Worm (Caenorhabditis elegans): ENCODE data around the gene F10E7.1.

F10E7.1 gene

ce11 chrII:7115638-7116037 is 10.9 kb upstream of the F10E7.1 start, which contains the start of gene cutl-5:
cutl-5 (minus strand) TSS chrII:7115906.
- TF ChIP-seq zip-4 (GFP tag; optimal IDR thresholded peaks at IDR 0.05), result no peak
- TF ChIP-seq fkh-4 (tag; optimal IDR thresholded peaks at IDR 0.05; ENCODE audit: borderline replicate concordance), result no peak
- TF ChIP-seq lin-15B (tag; optimal IDR thresholded peaks at IDR 0.05), result no peak
- no peak for TF ChIP-seq alr-1 (tag; optimal IDR thresholded peaks at IDR 0.05; ENCODE audit: borderline replicate concordance)
- TF ChIP-seq sptf-1 (tag; optimal IDR thresholded peaks at IDR 0.05), result no peak
- no peak for TF ChIP-seq mep-1 (tag; optimal IDR thresholded peaks at IDR 0.05)
- no peak for TF ChIP-seq C04F5.9 (tag; optimal IDR thresholded peaks at IDR 0.05)
- no peak for TF ChIP-seq xbp-1 (tag; optimal IDR thresholded peaks at IDR 0.05)

ce11 chrII:7116350-7116749 is 10.2 kb upstream of the F10E7.1 start, which contains the start of gene spon-1:
spon-1 (plus strand) TSS chrII:7116557.
- TF ChIP-seq ama-1 (optimal IDR thresholded peaks at IDR 0.05) (no peak), mab-9 (GFP tag; IDR thresholded peaks at IDR 0.05) (no peak), C16A3.4 (tag; optimal IDR thresholded peaks at IDR 0.05) (no peak), elt-3 (tag; optimal IDR thresholded peaks at IDR 0.05) (no peak), ets-5 (GFP tag; IDR thresholded peaks at IDR 0.05) (no peak), nhr-85 (tag) (no peak), fkh-10 (GFP tag; optimal IDR thresholded peaks at IDR 0.05) (no peak), lsy-2 (tag; optimal IDR thresholded peaks at IDR 0.05) (no peak), irx-1 (tag; optimal IDR thresholded peaks at IDR 0.05) (no peak), nhr-71 (tag; optimal IDR thresholded peaks at IDR 0.05) (no peak), fos-1 (tag; optimal IDR thresholded peaks at IDR 0.05) (no peak), ztf-11 (tag; optimal IDR thresholded peaks at IDR 0.05) (no peak), ceh-8 (GFP tag; optimal IDR thresholded peaks at IDR 0.05) (no peak), nhr-237 (tag; optimal IDR thresholded peaks at IDR 0.05) (no peak)

- TF ChIP-seq lin-14 (GFP tag; optimal IDR thresholded peaks at IDR 0.05), result no peak
- TF ChIP-seq hpl-2 (GFP tag; optimal IDR thresholded peaks at IDR 0.05), result no peak
- no peak for TF ChIP-seq unc-62 (GFP tag; optimal IDR thresholded peaks at IDR 0.05)
- no peak for TF ChIP-seq lin-13 (GFP tag; optimal IDR thresholded peaks at IDR 0.05)
- TF ChIP-seq ets-5 (GFP tag; IDR thresholded peaks at IDR 0.05), result no peak
- TF ChIP-seq nhr-71 (tag; optimal IDR thresholded peaks at IDR 0.05), result no peak
These were observed 7.0 kb upstream of the F10E7.1 start for ce11 chrII:7119525-7119924.

ce11 chrII:7121762-7122292 is 4.7 kb upstream of the F10E7.1 start, which contains the start of gene F10E7.2:
F10E7.2 (plus strand) TSS chrII:7122242.
- TF ChIP-seq tlp-1 (tag; optimal IDR thresholded peaks at IDR 0.05), result no peak
- no peak for TF ChIP-seq elt-3 (tag; optimal IDR thresholded peaks at IDR 0.05)
- TF ChIP-seq fos-1 (tag; optimal IDR thresholded peaks at IDR 0.05), result no peak
- TF ChIP-seq nhr-12 (tag; optimal IDR thresholded peaks at IDR 0.05), result no peak
- no peak for TF ChIP-seq dsc-1 (tag; optimal IDR thresholded peaks at IDR 0.05)
- TF ChIP-seq ceh-88 (GFP tag; IDR thresholded peaks at IDR 0.05), result no peak
- no peak for TF ChIP-seq rnt-1 (tag; optimal IDR thresholded peaks at IDR 0.05)
- no peak for TF ChIP-seq ceh-82 (tag; optimal IDR thresholded peaks at IDR 0.05)
- no peak for TF ChIP-seq egl-27 (tag; optimal IDR thresholded peaks at IDR 0.05)
- TF ChIP-seq unc-86 (tag; optimal IDR thresholded peaks at IDR 0.05), result no peak

ce11 chrII:7122661-7123418 is 3.7 kb upstream of the F10E7.1 start, which contains the start of gene F10E7.11:
F10E7.11 (minus strand) TSS chrII:7122892.
- TF ChIP-seq nhr-71 (tag; optimal IDR thresholded peaks at IDR 0.05) (peak; percentile 19), lin-15B (tag; optimal IDR thresholded peaks at IDR 0.05) (peak; percentile 11), swsn-7 (tag; optimal IDR thresholded peaks at IDR 0.05) (peak; percentile 16), ceh-82 (tag; optimal IDR thresholded peaks at IDR 0.05) (peak in 1 of 3 experiments; percentile 11), nhr-47 (tag; optimal IDR thresholded peaks at IDR 0.05) (peak; percentile 55), egl-13 (tag; optimal IDR thresholded peaks at IDR 0.05) (peak; percentile 38), unc-130 (tag; optimal IDR thresholded peaks at IDR 0.05) (no peak), dpl-1 (GFP tag; optimal IDR thresholded peaks at IDR 0.05) (peak in 1 of 3 experiments; percentile 15), unc-86 (tag; optimal IDR thresholded peaks at IDR 0.05) (peak; percentile 37), ceh-88 (GFP tag; IDR thresholded peaks at IDR 0.05) (no peak), efl-1 (optimal IDR thresholded peaks at IDR 0.05) (peak in 1 of 2 experiments; percentile 6), efl-1 (GFP tag; optimal IDR thresholded peaks at IDR 0.05 in 1 of 2) (peak in 1 of 2 experiments; percentile 82), lin-13 (GFP tag; optimal IDR thresholded peaks at IDR 0.05) (no peak), aha-1 (tag; optimal IDR thresholded peaks at IDR 0.05) (no peak), pag-3 (tag; optimal IDR thresholded peaks at IDR 0.05; ENCODE audit: borderline replicate concordance, insufficient read depth) (no peak), nhr-19 (GFP tag; conservative IDR thresholded peaks at IDR 0.05) (peak; percentile 24; the same call in 1 of the 2 replicates), lsy-2 (tag; optimal IDR thresholded peaks at IDR 0.05) (peak; percentile 14 to 41)
